Fruit fly (Drosophila melanogaster): Measurements from ENCODE around the gene HDAC6.

DNA sequence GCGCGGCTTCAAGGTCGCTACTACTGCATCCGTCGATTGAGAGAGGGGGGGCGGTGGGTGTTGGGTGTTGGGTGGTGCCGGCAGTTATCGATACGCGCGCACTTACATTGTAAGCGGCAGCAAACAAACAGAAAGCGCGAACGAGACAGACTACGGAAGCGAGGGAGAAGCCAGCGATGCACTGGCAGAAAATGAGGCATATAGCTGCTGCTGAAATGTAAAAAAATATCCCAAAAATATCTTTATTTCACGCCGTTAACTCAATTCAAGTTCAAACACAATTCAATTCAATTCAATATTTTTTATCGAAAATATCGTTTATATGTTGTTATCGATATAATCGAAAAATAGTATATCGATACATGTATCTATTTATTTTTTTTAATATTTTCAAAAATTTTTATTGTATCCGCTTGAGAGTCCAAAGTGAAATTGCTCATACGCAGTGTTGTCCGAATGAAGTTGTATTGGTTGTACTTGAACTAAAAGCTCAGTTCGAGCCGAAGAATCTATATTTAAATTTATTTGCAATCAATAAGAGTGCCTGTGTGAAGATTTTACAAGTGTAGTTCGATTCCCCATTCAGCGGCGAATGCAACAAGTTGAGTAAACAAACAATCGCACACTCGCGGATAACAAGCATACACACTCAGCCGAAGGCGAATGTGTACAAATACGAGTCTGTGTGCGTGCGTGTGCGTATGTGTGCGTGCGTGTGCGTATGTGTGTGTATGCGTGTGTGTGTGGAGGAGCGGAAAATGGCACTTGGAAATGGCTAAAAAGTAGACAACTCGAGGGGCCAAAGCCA lies 20.8 kb upstream of the HDAC6 start:
- TF ChIP-seq EcR (GFP tag; optimal IDR thresholded peaks at IDR 0.05) (no peak), CG34367 (tag; optimal IDR thresholded peaks at IDR 0.05) (peak; percentile 32), CG9948 (tag; optimal IDR thresholded peaks at IDR 0.05) (peak; percentile 56), fd96Ca (GFP tag; IDR thresholded peaks at IDR 0.05) (peak; percentile 13; the same call in 1 of the 3 replicates), Ets98B (GFP tag; IDR thresholded peaks at IDR 0.05) (no peak; the same call in 1 of the 2 replicates), rn (GFP tag; IDR thresholded peaks at IDR 0.05) (0 out of 2 replicates have a peak, but pooled peaks have one; percentile 11), Pif1A (GFP tag; optimal IDR thresholded peaks at IDR 0.05) (peak; percentile 14), CG10348 (GFP tag; IDR thresholded peaks at IDR 0.05) (no peak), CG4496 (GFP tag; IDR thresholded peaks at IDR 0.05) (peak; percentile 77), CG13204 (GFP tag; optimal IDR thresholded peaks at IDR 0.05) (peak; percentile 12), CG8159 (tag; optimal IDR thresholded peaks at IDR 0.05) (peak; percentile 77), D1 (tag; optimal IDR thresholded peaks at IDR 0.05) (no peak), CG15710 (tag; optimal IDR thresholded peaks at IDR 0.05) (peak; percentile 61)
